Fruit fly (Drosophila melanogaster): ENCODE measurements around the gene CG6686.

DNA sequence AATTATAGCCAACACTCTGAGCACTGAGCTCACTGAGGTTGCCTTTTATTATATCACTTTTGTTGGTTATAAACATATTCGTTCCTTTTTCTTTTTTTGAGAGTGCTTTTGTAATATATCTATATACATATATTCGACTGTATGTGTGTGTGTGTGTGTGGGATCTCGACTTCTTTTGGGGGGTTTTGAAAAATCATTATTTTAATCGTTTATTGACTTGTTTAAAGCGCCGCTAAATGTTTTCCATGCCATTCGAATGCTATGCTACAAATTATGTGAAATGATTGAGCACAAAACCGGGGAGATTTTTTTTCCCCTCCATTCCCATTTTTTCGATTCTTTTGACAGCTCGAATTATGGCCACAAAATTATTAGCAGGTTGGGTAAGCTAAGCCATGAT, 18.4 kb downstream of the CG6686 start:
- TF ChIP-seq lz (GFP tag; optimal IDR thresholded peaks at IDR 0.05) (no peak), dsx (GFP tag; optimal IDR thresholded peaks at IDR 0.05; ENCODE audit: poor library complexity, severe bottlenecking) (no peak), salr (GFP tag; optimal IDR thresholded peaks at IDR 0.05) (no peak)

Data from whole organism, prepupa.